Worm (Caenorhabditis elegans): ENCODE measurements around the gene nas-33.

DNA sequence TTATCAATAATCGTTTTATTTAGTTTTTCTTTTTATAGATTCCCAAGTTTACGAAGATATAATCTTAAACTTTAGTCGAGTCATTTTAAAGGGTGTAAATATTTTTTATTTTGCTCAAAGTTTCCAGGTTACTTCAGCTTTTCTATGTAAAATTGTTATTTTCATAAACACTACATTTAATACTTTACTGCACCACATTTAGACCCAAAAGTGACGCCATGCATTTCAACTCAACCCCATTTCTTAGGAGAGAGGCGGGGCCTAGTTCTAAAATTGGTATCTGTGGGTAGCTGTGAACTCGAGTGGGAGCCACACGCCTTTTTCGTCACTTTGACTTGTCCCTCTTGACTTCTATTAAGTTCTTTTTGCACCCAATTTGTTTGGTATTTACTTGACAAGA lies 42.5 kb downstream of the nas-33 start, which contains the start of gene T22E5.1:
- TF ChIP-seq crh-2 (tag; optimal IDR thresholded peaks at IDR 0.05) (no peak), ceh-82 (tag; optimal IDR thresholded peaks at IDR 0.05) (no peak), ZK546.5 (tag; optimal IDR thresholded peaks at IDR 0.05) (no peak), nhr-10 (tag; optimal IDR thresholded peaks at IDR 0.05) (no peak), unc-62 (GFP tag; optimal IDR thresholded peaks at IDR 0.05) (no peak), skn-1 (tag; optimal IDR thresholded peaks at IDR 0.05) (no peak), aly-2 (tag; optimal IDR thresholded peaks at IDR 0.05) (no peak), mab-5 (tag; optimal IDR thresholded peaks at IDR 0.05) (no peak), mdl-1 (tag; optimal IDR thresholded peaks at IDR 0.05) (no peak)
